Fruit fly (Drosophila melanogaster): ENCODE results near the gene CG4678.

CG4678 gene

dm6 chrX:16744345-16744744 lies 48.4 kb downstream of the CG4678 start:
- TF ChIP-seq CG6791 (GFP tag; IDR thresholded peaks at IDR 0.05; ENCODE audit: partially characterized antibody) (0 out of 3 replicates have a peak, but pooled peaks have one; percentile 9), MBD-R2 (GFP tag; IDR thresholded peaks at IDR 0.05) (no peak), CTCF (GFP tag; optimal IDR thresholded peaks at IDR 0.05) (peak; percentile 30), Adf1 (GFP tag; IDR thresholded peaks at IDR 0.05) (no peak), CG8290 (GFP tag; optimal IDR thresholded peaks at IDR 0.05) (peak; percentile 44), CG8290 (tag; optimal IDR thresholded peaks at IDR 0.05) (no peak), CG18011 (GFP tag; optimal IDR thresholded peaks at IDR 0.05) (peak; percentile 96)

- TF ChIP-seq CG12104 (GFP tag; optimal IDR thresholded peaks at IDR 0.05) (no peak), CG5180 (GFP tag; optimal IDR thresholded peaks at IDR 0.05) (no peak), CG2129 (GFP tag; IDR thresholded peaks at IDR 0.05; ENCODE audit: partially characterized antibody) (no peak), Hsf (GFP tag; optimal IDR thresholded peaks at IDR 0.05) (no peak), chm (GFP tag; IDR thresholded peaks at IDR 0.05) (no peak), CG16779 (GFP tag; IDR thresholded peaks at IDR 0.05) (no peak), zen (tag; optimal IDR thresholded peaks at IDR 0.05) (no peak), fd3F (GFP tag; optimal IDR thresholded peaks at IDR 0.05) (no peak), Xrp1 (GFP tag; IDR thresholded peaks at IDR 0.05) (no peak), BtbVII (GFP tag; optimal IDR thresholded peaks at IDR 0.05) (no peak), CG12391 (tag; optimal IDR thresholded peaks at IDR 0.05) (no peak), CG30020 (tag; optimal IDR thresholded peaks at IDR 0.05) (no peak), Jarid2 (GFP tag; optimal IDR thresholded peaks at IDR 0.05) (no peak), CG10366 (GFP tag; IDR thresholded peaks at IDR 0.05) (no peak), GATAe (GFP tag; conservative IDR thresholded peaks at IDR 0.05) (0 out of 2 replicates have a peak, but pooled peaks have one; percentile 18), Doc3 (GFP tag; IDR thresholded peaks at IDR 0.05; ENCODE audit: partially characterized antibody) (no peak), sna (GFP tag; IDR thresholded peaks at IDR 0.05; ENCODE audit: partially characterized antibody) (no peak), tgo (GFP tag; IDR thresholded peaks at IDR 0.05) (no peak), Ssrp (tag; optimal IDR thresholded peaks at IDR 0.05) (no peak), grn (GFP tag; optimal IDR thresholded peaks at IDR 0.05) (peak; percentile 28), CG12155 (GFP tag; optimal IDR thresholded peaks at IDR 0.05) (no peak), hth (optimal IDR thresholded peaks at IDR 0.05) (no peak), Dp (GFP tag; optimal IDR thresholded peaks at IDR 0.05) (no peak), E2f2 (GFP tag; IDR thresholded peaks at IDR 0.05) (no peak), fd102C (GFP tag; optimal IDR thresholded peaks at IDR 0.05) (no peak), CG4854 (GFP tag; optimal IDR thresholded peaks at IDR 0.05) (no peak), CG14050 (GFP tag; IDR thresholded peaks at IDR 0.05) (no peak), CG11696 (GFP tag; IDR thresholded peaks at IDR 0.05) (peak; percentile 45; the same call in 1 of the 2 replicates), Stat92E (GFP tag; optimal IDR thresholded peaks at IDR 0.05) (no peak), Dip2 (GFP tag; IDR thresholded peaks at IDR 0.05) (no peak), exex (tag; optimal IDR thresholded peaks at IDR 0.05) (peak; percentile 64), CG34376 (GFP tag; optimal IDR thresholded peaks at IDR 0.05) (peak; percentile 16), CG9727 (GFP tag; optimal IDR thresholded peaks at IDR 0.05) (no peak), sug (tag; optimal IDR thresholded peaks at IDR 0.05) (peak; percentile 85), Tbp (GFP tag; optimal IDR thresholded peaks at IDR 0.05) (no peak), Sox102F (GFP tag; optimal IDR thresholded peaks at IDR 0.05) (no peak), sd (tag; optimal IDR thresholded peaks at IDR 0.05) (peak; percentile 48), crc (GFP tag; optimal IDR thresholded peaks at IDR 0.05) (no peak), CG11560 (tag; IDR thresholded peaks at IDR 0.05) (no peak), CG14014 (GFP tag; IDR thresholded peaks at IDR 0.05) (no peak), bab2 (GFP tag; optimal IDR thresholded peaks at IDR 0.05) (no peak), ERR (GFP tag; optimal IDR thresholded peaks at IDR 0.05) (no peak)
Observed at dm6 chrX:16745942-16746341, 50.0 kb downstream of the CG4678 start.
